Worm (Caenorhabditis elegans): ENCODE results near the gene F07G11.4.

The F07G11.4 gene

DNA sequence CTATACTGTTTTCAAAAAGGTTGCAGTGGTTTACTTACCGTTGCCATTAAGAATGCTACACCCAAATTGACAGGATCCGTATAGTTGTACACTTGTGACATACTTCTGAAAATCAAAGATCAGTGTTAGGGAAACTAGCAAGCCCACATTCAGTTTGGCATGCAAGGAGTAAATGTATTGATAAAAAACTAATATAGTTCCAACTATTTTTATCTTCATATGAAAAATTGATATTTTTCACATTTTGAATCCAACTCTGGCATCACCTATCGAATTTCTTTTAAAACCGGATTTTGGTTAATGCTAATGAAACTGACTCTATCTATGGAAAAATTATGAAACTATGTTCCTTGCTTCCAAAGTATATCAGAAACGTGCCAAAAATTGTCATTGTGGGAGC lies 30.1 kb upstream of the F07G11.4 start, which contains the start of gene srx-92:
TSS of gene srx-92 (minus strand) at position 101 of the 400 bp plus-strand sequence.
- no peak for TF ChIP-seq ref-2 (tag; optimal IDR thresholded peaks at IDR 0.05)
- TF ChIP-seq ttx-3 (tag; optimal IDR thresholded peaks at IDR 0.05), result no peak
- no peak for TF ChIP-seq ahr-1 (tag; optimal IDR thresholded peaks at IDR 0.05)
- no peak for TF ChIP-seq ceh-31 (tag; optimal IDR thresholded peaks at IDR 0.05)
- TF ChIP-seq tbx-2 (tag; optimal IDR thresholded peaks at IDR 0.05), result no peak
- TF ChIP-seq ceh-30 (tag; optimal IDR thresholded peaks at IDR 0.05), result no peak
- no peak for TF ChIP-seq ceh-45 (GFP tag; IDR thresholded peaks at IDR 0.05)
- no peak for TF ChIP-seq nhr-11 (tag; optimal IDR thresholded peaks at IDR 0.05)
- TF ChIP-seq ceh-2 (tag; optimal IDR thresholded peaks at IDR 0.05), result no peak
- TF ChIP-seq zip-5 (tag; optimal IDR thresholded peaks at IDR 0.05), result no peak
- no peak for TF ChIP-seq unc-55 (GFP tag; optimal IDR thresholded peaks at IDR 0.05)
- no peak for TF ChIP-seq pros-1 (tag; optimal IDR thresholded peaks at IDR 0.05)
- TF ChIP-seq ztf-16 (tag; optimal IDR thresholded peaks at IDR 0.05), result no peak
- no peak for TF ChIP-seq K09A11.1 (tag; optimal IDR thresholded peaks at IDR 0.05; ENCODE audit: insufficient read depth)
- TF ChIP-seq fax-1 (tag; optimal IDR thresholded peaks at IDR 0.05), result no peak
- no peak for TF ChIP-seq ceh-9 (tag; optimal IDR thresholded peaks at IDR 0.05)

ce11 chrV:7321915-7322314 lies 26.7 kb upstream of the F07G11.4 start, which contains the start of gene F10G2.10:
F10G2.10 (plus strand) TSS chrV:7322215.
- no peak for TF ChIP-seq pha-2 (tag; optimal IDR thresholded peaks at IDR 0.05)
- TF ChIP-seq hlh-8 (tag; optimal IDR thresholded peaks at IDR 0.05), result no peak
- no peak for TF ChIP-seq K09A11.1 (tag; optimal IDR thresholded peaks at IDR 0.05; ENCODE audit: insufficient read depth)
- no peak for TF ChIP-seq unc-55 (GFP tag; optimal IDR thresholded peaks at IDR 0.05)
- TF ChIP-seq ceh-30 (tag; optimal IDR thresholded peaks at IDR 0.05), result no peak
- TF ChIP-seq tbx-2 (tag; optimal IDR thresholded peaks at IDR 0.05), result no peak
- TF ChIP-seq pros-1 (tag; optimal IDR thresholded peaks at IDR 0.05), result no peak
- TF ChIP-seq ceh-48 (tag; optimal IDR thresholded peaks at IDR 0.05), result no peak
- no peak for TF ChIP-seq ceh-18 (tag; optimal IDR thresholded peaks at IDR 0.05)
- no peak for TF ChIP-seq fkh-6 (tag; optimal IDR thresholded peaks at IDR 0.05)
- TF ChIP-seq Y22D7AL.16 (tag; optimal IDR thresholded peaks at IDR 0.05), result no peak
- no peak for TF ChIP-seq ceh-14 (tag; optimal IDR thresholded peaks at IDR 0.05)
- TF ChIP-seq ceh-19 (GFP tag; optimal IDR thresholded peaks at IDR 0.05), result no peak
- no peak for TF ChIP-seq lin-11 (tag; optimal IDR thresholded peaks at IDR 0.05)

ce11 chrV:7320909-7321308 lies 25.7 kb upstream of the F07G11.4 start, which contains the start of gene lmd-4:
lmd-4 (minus strand) TSS chrV:7321009.
- TF ChIP-seq rnt-1 (tag; optimal IDR thresholded peaks at IDR 0.05), result no peak
- no peak for TF ChIP-seq pha-4 (tag; optimal IDR thresholded peaks at IDR 0.05)
- no peak for TF ChIP-seq ceh-22 (tag; optimal IDR thresholded peaks at IDR 0.05)
- TF ChIP-seq che-1 (tag; optimal IDR thresholded peaks at IDR 0.05), result no peak
- TF ChIP-seq F13H6.1 (tag; optimal IDR thresholded peaks at IDR 0.05), result no peak
- TF ChIP-seq madf-2 (tag; optimal IDR thresholded peaks at IDR 0.05), result no peak
- TF ChIP-seq ceh-18 (tag; optimal IDR thresholded peaks at IDR 0.05), result no peak
- TF ChIP-seq hlh-15 (tag; optimal IDR thresholded peaks at IDR 0.05), result no peak
- no peak for TF ChIP-seq unc-3 (GFP tag; conservative IDR thresholded peaks at IDR 0.05)
- TF ChIP-seq unc-3 (tag; optimal IDR thresholded peaks at IDR 0.05), result no peak
- no peak for TF ChIP-seq ref-2 (tag; optimal IDR thresholded peaks at IDR 0.05)
- no peak for TF ChIP-seq K09A11.1 (tag; optimal IDR thresholded peaks at IDR 0.05; ENCODE audit: insufficient read depth)
- TF ChIP-seq fax-1 (tag; optimal IDR thresholded peaks at IDR 0.05), result no peak

DNA sequence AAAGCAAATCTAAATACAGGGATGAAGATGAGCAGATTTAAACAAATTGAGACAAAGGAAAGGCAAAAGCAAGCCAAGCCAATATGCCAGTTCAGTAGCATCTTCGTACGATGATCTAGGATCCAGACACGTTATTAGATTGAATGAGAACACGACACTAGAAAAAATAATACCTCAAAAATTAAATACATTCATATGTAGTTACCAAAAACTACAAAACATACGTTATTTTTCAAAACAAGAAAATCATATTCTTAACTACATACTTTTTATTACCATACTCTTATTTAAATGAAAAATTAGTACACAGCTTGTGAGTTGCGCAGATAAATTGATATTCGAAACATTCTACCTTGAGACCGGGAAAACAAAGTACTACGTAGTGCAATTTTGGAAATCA lies 18.1 kb upstream of the F07G11.4 start, which contains the start of gene srx-6:
TSS of gene srx-6 (minus strand) at position 101 of the 400 bp plus-strand sequence.
- TF ChIP-seq C38D4.7 (GFP tag; optimal IDR thresholded peaks at IDR 0.05) (no peak), ceh-31 (tag; optimal IDR thresholded peaks at IDR 0.05) (no peak), ceh-2 (tag; optimal IDR thresholded peaks at IDR 0.05) (no peak), che-1 (tag; optimal IDR thresholded peaks at IDR 0.05) (no peak), nhr-11 (tag; optimal IDR thresholded peaks at IDR 0.05) (no peak), hlh-15 (tag; optimal IDR thresholded peaks at IDR 0.05) (no peak)

ce11 chrV:7307089-7307488 lies 11.9 kb upstream of the F07G11.4 start, which contains the start of gene F07G11.1:
F07G11.1 (plus strand) TSS chrV:7307389.
- TF ChIP-seq nhr-232 (tag; optimal IDR thresholded peaks at IDR 0.05), result no peak
- no peak for TF ChIP-seq tbx-2 (tag; optimal IDR thresholded peaks at IDR 0.05)
- no peak for TF ChIP-seq ceh-18 (tag; optimal IDR thresholded peaks at IDR 0.05)
- no peak for TF ChIP-seq ceh-9 (tag; optimal IDR thresholded peaks at IDR 0.05)
- TF ChIP-seq unc-42 (tag; optimal IDR thresholded peaks at IDR 0.05), result no peak
- TF ChIP-seq ets-4 (tag; optimal IDR thresholded peaks at IDR 0.05), result no peak
- no peak for TF ChIP-seq unc-55 (GFP tag; optimal IDR thresholded peaks at IDR 0.05)
- TF ChIP-seq ztf-16 (tag; optimal IDR thresholded peaks at IDR 0.05), result no peak
- TF ChIP-seq sox-4 (tag; optimal IDR thresholded peaks at IDR 0.05), result no peak
- TF ChIP-seq pax-1 (tag; optimal IDR thresholded peaks at IDR 0.05), result no peak
- no peak for TF ChIP-seq che-1 (tag; optimal IDR thresholded peaks at IDR 0.05)
- TF ChIP-seq sdc-2 (tag; optimal IDR thresholded peaks at IDR 0.05), result no peak
